Worm (Caenorhabditis elegans) whole organism, mixed stage, embryonic: ENCODE measurements around the gene W02D7.8.

Source experiments
- lin-13 ChIP-seq: fragments of 150-350 bp; optimal IDR thresholded peaks from 2 replicates; lab custom pipeline; 2014; ENCODE audit warnings: missing biosample characterization, missing genetic modification characterization
- lsy-2 ChIP-seq: fragments of 150-350 bp; optimal IDR thresholded peaks from 2 replicates; lab custom pipeline; 2014; ENCODE audit warnings: missing biosample characterization, missing genetic modification characterization
- nhr-28 ChIP-seq: fragments of 150-350 bp; optimal IDR thresholded peaks from 2 replicates; lab custom pipeline; 2014; ENCODE audit warnings: missing biosample characterization, missing genetic modification characterization
- sptf-1 ChIP-seq: sonication (generic microtip); optimal IDR thresholded peaks from 2 replicates; lab custom pipeline; 2017; ENCODE audit warnings: mild to moderate bottlenecking, missing genetic modification characterization, moderate library complexity, missing compliant biosample characterization
- tbx-8 ChIP-seq: fragments of 200-800 bp; sonication (Bioruptor generic); optimal IDR thresholded peaks from 2 replicates; lab custom pipeline; 2018; ENCODE audit warnings: mild to moderate bottlenecking, missing genetic modification characterization, moderate library complexity, missing compliant biosample characterization

DNA sequence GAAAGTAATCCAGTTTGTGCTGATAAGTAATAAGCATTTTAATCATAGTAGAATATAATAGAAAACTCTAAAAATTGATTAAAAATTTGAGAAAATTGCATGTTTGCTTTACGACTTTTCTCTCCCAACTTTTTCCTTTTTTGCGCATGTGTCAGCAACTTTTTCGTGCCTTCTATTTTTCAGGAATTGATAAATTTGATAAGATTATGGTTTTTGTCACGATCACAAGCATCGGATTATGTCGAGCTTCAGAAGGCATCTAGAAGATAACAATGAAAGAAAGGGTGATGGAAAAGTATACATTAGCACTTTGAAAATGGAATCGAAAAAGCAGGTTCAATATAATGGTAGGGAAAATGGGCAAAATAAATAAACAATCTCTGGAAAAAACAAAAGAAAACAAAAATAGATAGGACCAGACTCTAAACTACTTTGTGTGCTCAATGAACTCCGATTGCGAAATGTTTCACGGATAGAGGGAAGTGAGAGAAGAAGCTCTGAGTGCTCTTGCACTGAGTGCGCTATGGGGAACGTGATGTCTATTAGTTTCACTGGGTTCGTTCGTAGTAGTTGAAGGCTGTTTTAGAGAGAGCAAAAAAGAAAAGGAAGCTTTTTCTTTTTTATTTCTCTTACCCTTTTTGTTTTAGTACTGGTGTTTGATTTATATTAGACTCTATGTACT is 18.0 kb downstream of the W02D7.8 start:
- no peak for TF ChIP-seq nhr-28
- no peak for TF ChIP-seq sptf-1 (tag; lab: Kevin White, UChicago)
- TF ChIP-seq lsy-2 (tag; lab: Kevin White, UChicago) = no peak
- TF ChIP-seq tbx-8 = no peak
- no peak for TF ChIP-seq lin-13 (tag; lab: Kevin White, UChicago)
